Worm (Caenorhabditis elegans): Measurements from ENCODE around the gene smcr-8.

smcr-8 gene

ce11 chrIII:4984444-4985086 lies 14.6 kb upstream of the smcr-8 start, which contains the start of gene C27F2.7 (continued):
- no peak for TF ChIP-seq ama-1 (optimal IDR thresholded peaks at IDR 0.05)
- no peak for TF ChIP-seq ama-1 (GFP tag; optimal IDR thresholded peaks at IDR 0.05)
- TF ChIP-seq B0019.2 (GFP tag; conservative IDR thresholded peaks at IDR 0.05) = peak; percentile 68; the same call in 1 of the 2 replicates
- peak; percentile 46 for TF ChIP-seq ztf-18 (tag; optimal IDR thresholded peaks at IDR 0.05)
- TF ChIP-seq egl-18 (GFP tag; IDR thresholded peaks at IDR 0.05) = no peak
- peak; percentile 67 for TF ChIP-seq athp-1 (tag; optimal IDR thresholded peaks at IDR 0.05)
- TF ChIP-seq ceh-40 (GFP tag; IDR thresholded peaks at IDR 0.05) = no peak
- no peak for TF ChIP-seq mxl-1 (tag; optimal IDR thresholded peaks at IDR 0.05)
- no peak for TF ChIP-seq nhr-80 (tag; optimal IDR thresholded peaks at IDR 0.05)
- TF ChIP-seq lin-35 (GFP tag; optimal IDR thresholded peaks at IDR 0.05) = no peak
- no peak for TF ChIP-seq T26A5.8 (tag; optimal IDR thresholded peaks at IDR 0.05)
- TF ChIP-seq F22D6.2 (tag; optimal IDR thresholded peaks at IDR 0.05) = no peak
- peak; percentile 71; the same call in 1 of the 2 replicates for TF ChIP-seq C17E4.6 (GFP tag; IDR thresholded peaks at IDR 0.05)
- TF ChIP-seq ceh-100 (GFP tag; IDR thresholded peaks at IDR 0.05) = no peak
- TF ChIP-seq dox-1 (GFP tag; IDR thresholded peaks at IDR 0.05) = peak; percentile 84
- TF ChIP-seq snpc-4 (GFP tag; optimal IDR thresholded peaks at IDR 0.05) = no peak
- TF ChIP-seq snpc-4 (tag; optimal IDR thresholded peaks at IDR 0.05) = no peak
- TF ChIP-seq madf-8 (GFP tag; conservative IDR thresholded peaks at IDR 0.05) = peak; percentile 90
- peak; percentile 94 for TF ChIP-seq madf-6 (GFP tag; IDR thresholded peaks at IDR 0.05)
- no peak for TF ChIP-seq zfh-2 (GFP tag; conservative IDR thresholded peaks at IDR 0.05)
- no peak for TF ChIP-seq lir-1 (GFP tag; conservative IDR thresholded peaks at IDR 0.05)
- TF ChIP-seq egl-44 (GFP tag; IDR thresholded peaks at IDR 0.05) = no peak
- no peak for TF ChIP-seq tbx-9 (tag; optimal IDR thresholded peaks at IDR 0.05; ENCODE audit: borderline replicate concordance)
- no peak for TF ChIP-seq rpc-1 (optimal IDR thresholded peaks at IDR 0.05)
- TF ChIP-seq rpc-1 (tag; optimal IDR thresholded peaks at IDR 0.05) = no peak
- TF ChIP-seq cebp-1 (GFP tag; IDR thresholded peaks at IDR 0.05) = no peak
- no peak for TF ChIP-seq cebp-1 (tag; optimal IDR thresholded peaks at IDR 0.05)
- TF ChIP-seq Y79H2A.3 (GFP tag; conservative IDR thresholded peaks at IDR 0.05) = peak; percentile 73; the same call in 1 of the 2 replicates
- TF ChIP-seq rcor-1 (GFP tag; IDR thresholded peaks at IDR 0.05) = peak; percentile 83
- TF ChIP-seq ets-4 (GFP tag; optimal IDR thresholded peaks at IDR 0.05) = no peak
- TF ChIP-seq fkh-3 (tag; optimal IDR thresholded peaks at IDR 0.05) = no peak
- TF ChIP-seq C06A6.2 (GFP tag; conservative IDR thresholded peaks at IDR 0.05) = no peak
- TF ChIP-seq F10E7.11 (tag; optimal IDR thresholded peaks at IDR 0.05) = no peak
- no peak for TF ChIP-seq B0261.1 (tag; optimal IDR thresholded peaks at IDR 0.05)
- TF ChIP-seq ceh-91 (GFP tag; IDR thresholded peaks at IDR 0.05) = peak; percentile 91
- no peak for TF ChIP-seq ztf-3 (GFP tag; optimal IDR thresholded peaks at IDR 0.05)
- no peak for TF ChIP-seq Y53F4B.3 (GFP tag; IDR thresholded peaks at IDR 0.05)
- TF ChIP-seq chd-7 (tag; optimal IDR thresholded peaks at IDR 0.05) = no peak
- TF ChIP-seq mes-4 (tag; optimal IDR thresholded peaks at IDR 0.05) = no peak
- no peak for TF ChIP-seq unc-62 (GFP tag; optimal IDR thresholded peaks at IDR 0.05)
- no peak for TF ChIP-seq gei-17 (GFP tag; optimal IDR thresholded peaks at IDR 0.05)
- TF ChIP-seq ztf-22 (GFP tag; optimal IDR thresholded peaks at IDR 0.05) = no peak
- peak; percentile 81 for TF ChIP-seq Y95B8A.8 (GFP tag; IDR thresholded peaks at IDR 0.05)
- TF ChIP-seq cebp-2 (GFP tag; IDR thresholded peaks at IDR 0.05) = no peak
- no peak for TF ChIP-seq ceh-79 (tag; optimal IDR thresholded peaks at IDR 0.05)
- no peak for TF ChIP-seq B0035.1 (tag; optimal IDR thresholded peaks at IDR 0.05)
- TF ChIP-seq repo-1 (tag; optimal IDR thresholded peaks at IDR 0.05) = no peak
- TF ChIP-seq K11D2.4 (GFP tag; IDR thresholded peaks at IDR 0.05) = no peak
- TF ChIP-seq let-607 (tag; optimal IDR thresholded peaks at IDR 0.05) = no peak
- no peak for TF ChIP-seq F52B5.7 (tag; optimal IDR thresholded peaks at IDR 0.05)
- no peak for TF ChIP-seq die-1 (tag; optimal IDR thresholded peaks at IDR 0.05)

Data from whole organism, young adult.